Worm (Caenorhabditis elegans) whole organism, L3 larva: Measurements from ENCODE around the gene wdfy-2.

Source experiments
- aly-2 ChIP-seq: fragments of 150-350 bp; optimal IDR thresholded peaks from 2 replicates; lab custom pipeline; 2014; ENCODE audit warnings: missing biosample characterization, missing genetic modification characterization
- ama-1 ChIP-seq: fragments of 150-350 bp; optimal IDR thresholded peaks from 2 replicates; lab custom pipeline; 2018
- ceh-28 ChIP-seq: fragments of 150-350 bp; optimal IDR thresholded peaks from 2 replicates; lab custom pipeline; 2014; ENCODE audit warnings: missing biosample characterization, missing genetic modification reagents, missing genetic modification characterization
- ceh-9 ChIP-seq: sonication (generic microtip); optimal IDR thresholded peaks from 2 replicates; lab custom pipeline; 2018; ENCODE audit warnings: missing biosample characterization, missing genetic modification characterization
- daf-12 ChIP-seq: fragments of 150-350 bp; optimal IDR thresholded peaks from 2 replicates; lab custom pipeline; 2014; ENCODE audit warnings: missing biosample characterization, missing genetic modification reagents, missing genetic modification characterization
- egl-27 ChIP-seq: sonication (generic microtip); optimal IDR thresholded peaks from 4 replicates; lab custom pipeline; 2017; ENCODE audit warnings: missing biosample characterization, missing genetic modification reagents, missing genetic modification characterization
- egl-5 ChIP-seq: fragments of 150-350 bp; optimal IDR thresholded peaks from 2 replicates; lab custom pipeline; 2017; ENCODE audit warnings: missing biosample characterization, missing genetic modification reagents, missing genetic modification characterization, inconsistent platforms
- elt-1 ChIP-seq: fragments of 150-350 bp; optimal IDR thresholded peaks from 2 replicates; lab custom pipeline; 2014; ENCODE audit warnings: missing biosample characterization, missing genetic modification characterization
- elt-2 ChIP-seq: sonication (generic microtip); optimal IDR thresholded peaks from 2 replicates; lab custom pipeline; 2016; ENCODE audit warnings: missing genetic modification reagents, mild to moderate bottlenecking, missing genetic modification characterization, missing compliant biosample characterization
- elt-3 ChIP-seq, 3 experiments: fragments of 150-350 bp in 1 of 3; sonication (generic microtip) in 2 of 3; optimal IDR thresholded peaks; 2 replicates in 2 of 3; 4 replicates in 1 of 3; lab custom pipeline; 2014 to 2017; ENCODE audit warnings: missing biosample characterization in 3 of 3, missing genetic modification characterization in 3 of 3
- eor-1 ChIP-seq, 2 experiments: fragments of 150-350 bp; optimal IDR thresholded peaks; 2 replicates each; lab custom pipeline; 2014 to 2018; ENCODE audit warnings: missing biosample characterization in 2 of 2, missing genetic modification characterization in 2 of 2
- hmg-11 ChIP-seq: sonication (generic microtip); optimal IDR thresholded peaks from 2 replicates; lab custom pipeline; 2016; ENCODE audit warnings: missing genetic modification characterization, missing compliant biosample characterization
- jun-1 ChIP-seq: fragments of 150-350 bp; optimal IDR thresholded peaks from 2 replicates; lab custom pipeline; 2014; ENCODE audit warnings: missing biosample characterization, missing genetic modification reagents, missing genetic modification characterization
- lin-15B ChIP-seq: fragments of 150-350 bp; optimal IDR thresholded peaks from 2 replicates; lab custom pipeline; 2014; ENCODE audit warnings: missing biosample characterization, missing genetic modification characterization
- lin-39 ChIP-seq: fragments of 150-350 bp; optimal IDR thresholded peaks from 2 replicates; lab custom pipeline; 2018; ENCODE audit warnings: missing biosample characterization, missing genetic modification reagents, missing genetic modification characterization
- lsy-12 ChIP-seq: sonication (generic microtip); optimal IDR thresholded peaks from 2 replicates; lab custom pipeline; 2016; ENCODE audit warnings: mild to moderate bottlenecking, missing genetic modification characterization, missing compliant biosample characterization
- nfya-1 ChIP-seq: sonication (generic microtip); optimal IDR thresholded peaks from 2 replicates; lab custom pipeline; 2017; ENCODE audit warnings: missing genetic modification characterization, mild to moderate bottlenecking, missing compliant biosample characterization, antibody characterized with exemption, moderate library complexity; ENCODE audit not compliant: insufficient read depth
- nhr-11 ChIP-seq: fragments of 150-350 bp; optimal IDR thresholded peaks from 2 replicates; lab custom pipeline; 2014; ENCODE audit warnings: missing biosample characterization, missing genetic modification characterization
- nhr-12 ChIP-seq: fragments of 150-350 bp; optimal IDR thresholded peaks from 2 replicates; lab custom pipeline; 2014; ENCODE audit warnings: missing biosample characterization, missing genetic modification characterization
- nhr-23 ChIP-seq: fragments of 150-350 bp; optimal IDR thresholded peaks from 2 replicates; lab custom pipeline; 2014; ENCODE audit warnings: missing biosample characterization, missing genetic modification reagents, missing genetic modification characterization
- nhr-25 ChIP-seq: sonication (generic microtip); optimal IDR thresholded peaks from 2 replicates; lab custom pipeline; 2017; ENCODE audit warnings: missing biosample characterization, missing genetic modification characterization
- nhr-28 ChIP-seq: fragments of 150-350 bp; optimal IDR thresholded peaks from 2 replicates; lab custom pipeline; 2014; ENCODE audit warnings: missing biosample characterization, missing genetic modification characterization
- nhr-67 ChIP-seq: fragments of 150-350 bp; optimal IDR thresholded peaks from 2 replicates; lab custom pipeline; 2014; ENCODE audit warnings: missing biosample characterization, missing genetic modification characterization
- nhr-76 ChIP-seq: fragments of 150-350 bp; sonication (generic microtip); optimal IDR thresholded peaks from 5 replicates; lab custom pipeline; 2014; ENCODE audit warnings: missing biosample characterization, missing genetic modification characterization
- pha-4 ChIP-seq: fragments of 150-350 bp; optimal IDR thresholded peaks from 2 replicates; lab custom pipeline; 2014; ENCODE audit warnings: missing biosample characterization, missing genetic modification reagents, missing genetic modification characterization
- pqm-1 ChIP-seq: fragments of 150-350 bp; optimal IDR thresholded peaks from 2 replicates; lab custom pipeline; 2017; ENCODE audit warnings: missing biosample characterization, missing genetic modification characterization, inconsistent platforms
- snpc-4 ChIP-seq: fragments of 150-350 bp; optimal IDR thresholded peaks from 2 replicates; lab custom pipeline; 2014; ENCODE audit warnings: missing biosample characterization, missing genetic modification characterization
- tbx-2 ChIP-seq: sonication (generic microtip); optimal IDR thresholded peaks from 2 replicates; lab custom pipeline; 2016; ENCODE audit warnings: mild to moderate bottlenecking, missing genetic modification characterization, missing compliant biosample characterization
- zag-1 ChIP-seq: fragments of 150-350 bp; optimal IDR thresholded peaks from 2 replicates; lab custom pipeline; 2014; ENCODE audit warnings: missing biosample characterization, missing genetic modification characterization
- ztf-4 ChIP-seq: fragments of 150-350 bp; optimal IDR thresholded peaks from 2 replicates; lab custom pipeline; 2014; ENCODE audit warnings: missing biosample characterization, missing genetic modification characterization

Gene wdfy-2

DNA sequence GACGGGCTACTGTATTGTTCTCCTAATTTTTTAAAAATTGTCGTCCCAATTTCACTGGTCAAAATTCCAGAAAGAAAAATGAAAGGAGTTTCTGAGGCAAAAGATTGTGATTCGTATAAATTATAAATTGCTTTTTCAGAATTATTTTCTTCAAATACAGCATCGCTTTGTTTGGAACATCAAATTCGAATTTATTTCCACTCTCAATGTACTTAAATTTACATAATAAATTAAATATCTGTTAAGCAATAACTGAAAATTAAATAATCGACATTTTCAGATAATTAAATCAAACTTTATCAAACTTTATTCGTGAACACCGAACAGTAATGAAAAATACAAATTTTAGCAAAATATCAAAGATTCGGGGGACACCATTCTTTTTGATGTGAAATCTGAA, 44.9 kb upstream of the wdfy-2 start:
- peak; percentile 8 for TF ChIP-seq ceh-28 (tag; lab: Kevin White, UChicago)
- TF ChIP-seq nhr-76 (tag; lab: Kevin White, UChicago) = no peak

DNA sequence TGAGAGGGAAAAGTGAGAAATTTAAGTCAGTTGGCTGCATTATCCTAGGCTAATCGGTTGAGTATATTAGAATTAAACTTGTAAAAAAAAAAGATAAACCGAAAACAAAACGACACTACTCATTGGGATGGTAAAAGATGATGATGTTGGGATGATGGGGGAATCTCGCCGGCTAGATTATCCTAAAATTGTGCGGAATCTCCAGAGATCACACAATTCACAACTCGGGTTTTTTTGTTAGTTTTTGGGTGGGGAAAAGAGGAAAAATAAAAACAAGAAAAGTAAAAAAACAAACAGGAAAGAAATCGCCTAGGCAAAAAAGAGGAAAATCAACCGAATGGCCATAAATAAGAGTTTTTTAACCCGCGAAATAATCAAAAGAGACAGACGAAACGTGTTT, 44.5 kb upstream of the wdfy-2 start:
- TF ChIP-seq ama-1 (lab: Kevin White, UChicago) (peak; percentile 59), aly-2 (tag; lab: Kevin White, UChicago) (no peak)
- TF ChIP-seq, all 47 proteins: peak for 1

DNA sequence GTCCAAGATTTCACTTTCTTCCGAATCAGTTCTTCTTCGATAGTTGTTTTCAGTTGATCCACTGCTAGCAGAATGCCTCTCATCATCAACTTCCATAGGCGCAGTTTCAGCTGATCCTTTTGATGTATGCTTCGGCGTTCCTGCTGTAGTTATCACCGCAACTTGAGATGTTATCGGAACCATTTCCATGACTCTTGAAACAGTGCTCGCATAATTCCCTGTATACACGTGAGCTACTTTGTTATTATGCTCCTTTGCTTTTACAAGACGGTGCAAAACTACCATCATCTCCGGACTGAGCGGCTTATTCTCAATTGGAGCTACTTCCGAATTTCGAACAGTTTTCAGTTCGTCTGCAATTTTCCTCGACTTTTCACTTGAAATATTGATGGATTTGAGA, 42.5 kb upstream of the wdfy-2 start:
- TF ChIP-seq aly-2 (tag; lab: Kevin White, UChicago) (no peak), nhr-25 (tag; lab: Kevin White, UChicago) (peak; percentile 7), ztf-4 (tag; lab: Kevin White, UChicago) (no peak)

DNA sequence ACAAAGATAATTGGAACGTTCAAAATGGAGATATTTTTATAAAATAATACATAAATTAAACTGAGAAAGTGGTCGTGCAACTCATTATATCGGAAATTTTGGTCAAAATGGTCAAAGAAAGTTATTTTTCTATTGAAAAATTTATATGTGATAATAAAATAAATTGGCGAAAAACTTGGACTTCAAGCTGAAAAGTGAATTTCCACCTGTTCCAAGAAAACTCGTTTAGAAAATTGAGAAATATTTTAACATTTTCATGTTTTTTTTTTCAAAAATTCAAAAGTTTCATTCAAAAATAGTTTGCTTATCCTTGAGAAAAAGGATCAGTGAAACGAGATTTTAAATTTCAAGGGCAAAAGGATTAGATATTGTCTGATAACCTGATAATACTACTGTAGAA, 40.6 kb upstream of the wdfy-2 start:
- no peak for TF ChIP-seq pqm-1 (tag; lab: Kevin White, UChicago)
- no peak for TF ChIP-seq zag-1
- no peak for TF ChIP-seq lsy-12 (tag; lab: Kevin White, UChicago)
- TF ChIP-seq ceh-9 = no peak
- no peak for TF ChIP-seq nhr-11
- no peak for TF ChIP-seq snpc-4 (tag; lab: Kevin White, UChicago)
- TF ChIP-seq nhr-67 (tag; lab: Kevin White, UChicago) = no peak
- TF ChIP-seq elt-3 (tag; optimal IDR thresholded peaks at IDR 0.05; lab: Kevin White, UChicago) = no peak
- TF ChIP-seq nhr-12 (tag; lab: Kevin White, UChicago) = no peak
- no peak for TF ChIP-seq hmg-11 (tag; lab: Kevin White, UChicago)
- no peak for TF ChIP-seq elt-1
- TF ChIP-seq ztf-4 (tag; lab: Kevin White, UChicago) = no peak
- no peak for TF ChIP-seq egl-27
- TF ChIP-seq ceh-28 (tag; lab: Kevin White, UChicago) = no peak

DNA sequence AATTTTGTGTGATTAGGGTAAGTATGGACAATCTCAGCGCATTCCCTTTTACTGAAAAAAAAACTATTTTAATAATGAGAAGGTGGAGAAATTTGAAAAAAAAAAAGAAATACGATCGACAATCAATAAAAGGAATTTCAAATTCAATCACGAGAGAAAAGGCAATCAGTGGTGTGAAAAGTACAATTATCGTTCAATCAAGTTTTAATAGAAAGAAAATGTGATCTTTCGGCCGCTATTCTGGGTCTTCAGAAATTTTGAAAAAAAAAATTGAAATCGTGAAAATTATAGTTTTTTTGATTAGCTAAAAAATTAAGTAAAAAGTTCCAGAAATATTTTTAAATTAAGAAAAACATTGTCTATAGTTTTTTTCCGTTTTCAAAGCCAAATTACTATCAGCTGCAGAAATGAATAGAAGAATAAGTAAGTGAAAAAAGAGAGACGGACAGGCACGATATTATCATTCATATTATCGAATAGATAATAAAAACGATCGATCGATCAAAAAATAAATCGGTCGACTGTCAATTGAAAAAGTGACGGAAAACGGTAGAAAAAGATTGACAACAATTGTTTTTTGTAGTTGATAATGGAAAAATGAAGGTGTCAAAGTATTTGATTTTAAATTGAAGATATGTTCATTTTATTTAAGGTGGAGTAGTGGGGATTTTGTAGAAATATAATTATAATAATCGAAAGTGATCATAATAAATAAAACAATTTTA, 39.5 kb upstream of the wdfy-2 start, which contains the start of gene gldi-3:
Gene gldi-3, minus strand, starts transcription at position 51 of the 725 bp plus-strand sequence.
- TF ChIP-seq elt-2 (tag; lab: Kevin White, UChicago) (peak; percentile 61), ceh-9 (no peak), pqm-1 (tag; lab: Kevin White, UChicago) (peak; percentile 7), tbx-2 (no peak)

DNA sequence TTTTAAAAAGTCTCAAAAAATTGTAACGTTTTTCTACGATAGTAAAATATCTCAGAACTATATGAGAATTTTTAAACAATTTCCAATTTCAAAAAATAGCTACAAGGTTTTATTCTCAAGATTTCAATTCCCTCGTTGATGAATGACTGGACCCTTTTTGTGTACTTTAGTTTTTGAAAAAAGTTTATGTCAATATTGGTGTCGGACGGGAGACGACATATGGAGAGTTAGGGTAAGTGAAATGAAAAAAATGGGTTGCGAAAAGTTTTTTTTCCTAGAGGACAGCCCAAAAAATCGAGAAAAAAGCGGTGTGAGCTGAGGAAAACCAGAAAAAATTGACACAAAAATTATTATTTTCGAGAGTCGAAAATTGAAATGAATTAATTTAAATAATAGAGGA, 38.8 kb upstream of the wdfy-2 start:
- TF ChIP-seq nhr-11 = no peak
- no peak for TF ChIP-seq ceh-9
- peak; percentile 93 for TF ChIP-seq pha-4 (tag; lab: Kevin White, UChicago)
- peak; percentile 41 for TF ChIP-seq ama-1 (lab: Kevin White, UChicago)
- no peak for TF ChIP-seq eor-1 (tag; optimal IDR thresholded peaks at IDR 0.05; lab: Kevin White, UChicago)

DNA sequence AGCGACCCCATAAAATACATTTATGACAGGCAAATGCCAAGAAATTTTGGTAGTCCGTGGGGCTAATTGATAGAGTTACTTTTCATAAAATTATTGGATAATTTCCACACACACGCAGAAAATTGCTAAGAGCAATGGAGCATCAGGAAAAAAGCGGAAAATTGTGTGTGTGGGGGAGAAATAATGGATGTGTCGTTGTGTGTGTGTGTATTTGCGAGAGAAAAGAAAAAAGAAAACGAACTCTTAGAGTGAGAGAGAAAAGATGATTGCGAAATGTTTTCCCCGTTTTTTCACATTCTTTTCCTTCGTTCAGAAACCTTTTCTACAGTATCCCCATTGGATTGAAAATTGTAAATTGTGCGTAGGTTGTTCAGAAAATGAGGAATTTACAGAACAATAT, 38.1 kb upstream of the wdfy-2 start:
- TF ChIP-seq jun-1 (tag; lab: Kevin White, UChicago) (no peak), snpc-4 (tag; lab: Kevin White, UChicago) (no peak), nhr-28 (tag; lab: Kevin White, UChicago) (no peak), lin-39 (tag; lab: Kevin White, UChicago) (peak; percentile 55), aly-2 (tag; lab: Kevin White, UChicago) (no peak), hmg-11 (tag; lab: Kevin White, UChicago) (peak; percentile 57), tbx-2 (no peak), nfya-1 (tag; lab: Kevin White, UChicago) (peak; percentile 56), nhr-23 (tag; lab: Kevin White, UChicago) (no peak), daf-12 (tag; lab: Kevin White, UChicago) (no peak), eor-1 (tag; optimal IDR thresholded peaks at IDR 0.05; lab: Kevin White, UChicago) (no peak), egl-5 (tag; lab: Kevin White, UChicago) (peak; percentile 69), zag-1 (no peak), ama-1 (lab: Kevin White, UChicago) (peak; percentile 40), lin-15B (tag; lab: Kevin White, UChicago) (peak; percentile 6), ceh-9 (no peak), elt-3 (tag; optimal IDR thresholded peaks at IDR 0.05; lab: Kevin White, UChicago) (no peak)
- TF ChIP-seq, all 47 proteins: peak for 6
